Worm (Caenorhabditis elegans) whole organism, L2 larva: ENCODE data around the gene srt-38.
"Not testable (repeated sequence)": the region's sequence is repeated elsewhere in the genome, so short reads cannot be mapped to it uniquely, and the experiment has no call there.

Experiments
- ama-1 ChIP-seq: fragments of 150-350 bp; optimal IDR thresholded peaks from 2 replicates; lab custom pipeline; 2018; ENCODE audit warnings: inconsistent platforms
- ceh-82 ChIP-seq: fragments of 150-350 bp; optimal IDR thresholded peaks from 2 replicates; lab custom pipeline; 2014; ENCODE audit warnings: missing biosample characterization, missing genetic modification characterization
- nhr-21 ChIP-seq: fragments of 150-350 bp; optimal IDR thresholded peaks from 2 replicates; lab custom pipeline; 2014; ENCODE audit warnings: missing biosample characterization, missing genetic modification characterization

- not testable (repeated sequence) for TF ChIP-seq ama-1 (lab: Kevin White, UChicago); nhr-21 (tag; lab: Kevin White, UChicago); ceh-82 (tag; lab: Kevin White, UChicago)
Observed at ce11 chrV:4290093-4290492, 18.9 kb upstream of the srt-38 start, which contains the start of gene srh-193.
